Fruit fly (Drosophila melanogaster) whole organism, prepupa: ENCODE data around the gene CG17129.

ENCODE experiments used
- Blimp-1 ChIP-seq: fragments of 200-800 bp; sonication (Bioruptor generic); optimal IDR thresholded peaks from 3 replicates; lab custom pipeline; 2017; ENCODE audit warnings: missing biosample characterization, missing genetic modification characterization, mild to moderate bottlenecking, moderate library complexity, missing genetic modification reagents
- CG10631 ChIP-seq: fragments of 200-800 bp; sonication (Bioruptor generic); optimal IDR thresholded peaks from 2 replicates; lab custom pipeline; 2016; ENCODE audit warnings: missing biosample characterization, missing genetic modification characterization
- CG10669 ChIP-seq: fragments of 200-800 bp; sonication (Bioruptor generic); optimal IDR thresholded peaks from 3 replicates; lab custom pipeline; 2018; ENCODE audit warnings: missing biosample characterization, mild to moderate bottlenecking, missing genetic modification characterization, moderate library complexity
- CG11294 ChIP-seq: fragments of 200-800 bp; sonication (Bioruptor generic); IDR thresholded peaks from 2 replicates; pipeline ENCODE4 v1.3.6; 2022; ENCODE audit warnings: missing biosample characterization, missing genetic modification characterization
- CG11762 ChIP-seq: fragments of 200-800 bp; sonication (Bioruptor generic); optimal IDR thresholded peaks from 3 replicates; lab custom pipeline; 2016; ENCODE audit warnings: missing biosample characterization, missing genetic modification characterization; ENCODE audit not compliant: insufficient read depth
- CG15336 ChIP-seq: fragments of 200-800 bp; sonication (Bioruptor generic); IDR thresholded peaks from 2 replicates; pipeline ENCODE4 v1.3.6; 2022; ENCODE audit warnings: missing biosample characterization, missing genetic modification characterization
- CG1621 ChIP-seq: fragments of 200-800 bp; sonication (Bioruptor generic); optimal IDR thresholded peaks from 3 replicates; lab custom pipeline; 2018; ENCODE audit warnings: missing biosample characterization, mild to moderate bottlenecking, missing genetic modification characterization
- CG16779 ChIP-seq: fragments of 200-800 bp; sonication (Bioruptor generic); optimal IDR thresholded peaks from 3 replicates; lab custom pipeline; 2017; ENCODE audit warnings: missing biosample characterization, mild to moderate bottlenecking, missing genetic modification characterization
- CG3032 ChIP-seq: fragments of 200-800 bp; optimal IDR thresholded peaks from 2 replicates; lab custom pipeline; 2019; ENCODE audit warnings: missing biosample characterization, mild to moderate bottlenecking, missing genetic modification characterization, moderate library complexity
- CG31627 ChIP-seq: fragments of 200-800 bp; sonication (Bioruptor generic); optimal IDR thresholded peaks from 3 replicates; lab custom pipeline; 2016; ENCODE audit warnings: missing biosample characterization, missing genetic modification characterization
- CG34406 ChIP-seq: fragments of 200-800 bp; sonication (Bioruptor generic); optimal IDR thresholded peaks from 3 replicates; lab custom pipeline; 2016; ENCODE audit warnings: missing biosample characterization, missing genetic modification characterization
- CG4318 ChIP-seq: fragments of 200-800 bp; sonication (Bioruptor generic); optimal IDR thresholded peaks from 3 replicates; lab custom pipeline; 2017; ENCODE audit warnings: missing biosample characterization, mild to moderate bottlenecking, missing genetic modification characterization
- CG6276 ChIP-seq: fragments of 200-800 bp; sonication (Bioruptor generic); optimal IDR thresholded peaks from 2 replicates; lab custom pipeline; 2017; ENCODE audit warnings: missing biosample characterization, mild to moderate bottlenecking, missing genetic modification characterization
- CG6792 ChIP-seq: fragments of 200-800 bp; sonication (Bioruptor generic); optimal IDR thresholded peaks from 3 replicates; lab custom pipeline; 2016; ENCODE audit warnings: missing biosample characterization, missing genetic modification characterization
- CG6854 ChIP-seq: fragments of 200-800 bp; sonication (Bioruptor generic); optimal IDR thresholded peaks from 2 replicates; lab custom pipeline; 2017; ENCODE audit warnings: missing biosample characterization, mild to moderate bottlenecking, missing genetic modification characterization
- CG7368 ChIP-seq: fragments of 200-800 bp; sonication (Bioruptor generic); optimal IDR thresholded peaks from 3 replicates; lab custom pipeline; 2016; ENCODE audit warnings: missing biosample characterization, missing genetic modification characterization
- CG8319 ChIP-seq: fragments of 200-800 bp; sonication (Bioruptor generic); optimal IDR thresholded peaks from 3 replicates; lab custom pipeline; 2016; ENCODE audit warnings: missing biosample characterization, missing genetic modification characterization
- CG8632 ChIP-seq: fragments of 200-800 bp; sonication (Bioruptor generic); optimal IDR thresholded peaks from 3 replicates; lab custom pipeline; 2016; ENCODE audit warnings: missing biosample characterization, missing genetic modification characterization
- CG9139 ChIP-seq: fragments of 200-800 bp; sonication (Bioruptor generic); optimal IDR thresholded peaks from 3 replicates; lab custom pipeline; 2017; ENCODE audit warnings: missing biosample characterization, mild to moderate bottlenecking, missing genetic modification characterization
- Ets21C ChIP-seq: fragments of 200-800 bp; sonication (Bioruptor generic); optimal IDR thresholded peaks from 3 replicates; lab custom pipeline; 2016; ENCODE audit warnings: missing biosample characterization, missing genetic modification characterization
- Ets96B ChIP-seq: fragments of 200-800 bp; optimal IDR thresholded peaks from 2 replicates; lab custom pipeline; 2019; ENCODE audit warnings: missing biosample characterization, mild to moderate bottlenecking, missing genetic modification characterization, moderate library complexity
- Gug ChIP-seq: fragments of 200-800 bp; sonication (Bioruptor generic); IDR thresholded peaks from 2 replicates; pipeline ENCODE4 v1.3.6; 2022; ENCODE audit warnings: missing biosample characterization, missing genetic modification characterization
- Hr38 ChIP-seq: sonication (Bioruptor generic); optimal IDR thresholded peaks from 2 replicates; lab custom pipeline; 2016; ENCODE audit warnings: missing biosample characterization, missing genetic modification characterization
- Hr4 ChIP-seq: fragments of 200-800 bp; sonication (Bioruptor generic); optimal IDR thresholded peaks from 3 replicates; lab custom pipeline; 2016; ENCODE audit warnings: missing biosample characterization, missing genetic modification characterization
- Met ChIP-seq: fragments of 200-800 bp; sonication (Bioruptor generic); optimal IDR thresholded peaks from 3 replicates; lab custom pipeline; 2016; ENCODE audit warnings: missing biosample characterization, missing genetic modification characterization
- OdsH ChIP-seq: fragments of 200-800 bp; sonication (Bioruptor generic); optimal IDR thresholded peaks from 3 replicates; lab custom pipeline; 2016; ENCODE audit warnings: missing biosample characterization, missing genetic modification characterization
- Smox ChIP-seq: fragments of 200-800 bp; sonication (Bioruptor generic); optimal IDR thresholded peaks from 3 replicates; lab custom pipeline; 2016; ENCODE audit warnings: missing biosample characterization, missing genetic modification characterization
- Sox102F ChIP-seq: fragments of 200-800 bp; sonication (Bioruptor generic); optimal IDR thresholded peaks from 2 replicates; lab custom pipeline; 2016; ENCODE audit warnings: missing biosample characterization, mild to moderate bottlenecking, missing genetic modification characterization
- Sox14 ChIP-seq: fragments of 200-800 bp; sonication (Bioruptor generic); optimal IDR thresholded peaks from 3 replicates; lab custom pipeline; 2016; ENCODE audit warnings: missing biosample characterization, missing genetic modification characterization
- Sox15 ChIP-seq: fragments of 200-800 bp; sonication (Bioruptor generic); optimal IDR thresholded peaks from 3 replicates; lab custom pipeline; 2016; ENCODE audit warnings: missing biosample characterization, missing genetic modification characterization
- achi ChIP-seq: fragments of 200-800 bp; sonication (Bioruptor generic); optimal IDR thresholded peaks from 3 replicates; lab custom pipeline; 2016; ENCODE audit warnings: missing biosample characterization, missing genetic modification characterization
- acj6 ChIP-seq: fragments of 200-800 bp; sonication (Bioruptor generic); optimal IDR thresholded peaks from 3 replicates; lab custom pipeline; 2016; ENCODE audit warnings: missing biosample characterization, missing genetic modification characterization
- cyc ChIP-seq: fragments of 200-800 bp; sonication (Bioruptor generic); optimal IDR thresholded peaks from 3 replicates; lab custom pipeline; 2016; ENCODE audit warnings: missing biosample characterization, missing genetic modification characterization
- dac ChIP-seq: fragments of 200-800 bp; sonication (Bioruptor generic); optimal IDR thresholded peaks from 2 replicates; lab custom pipeline; 2017; ENCODE audit warnings: missing biosample characterization, mild to moderate bottlenecking, missing genetic modification characterization
- dsx ChIP-seq: fragments of 200-800 bp; optimal IDR thresholded peaks from 3 replicates; lab custom pipeline; 2019; ENCODE audit warnings: missing biosample characterization, mild to moderate bottlenecking, missing genetic modification characterization, moderate library complexity; ENCODE audit not compliant: poor library complexity, severe bottlenecking
- eg ChIP-seq: fragments of 200-800 bp; sonication (Bioruptor generic); IDR thresholded peaks from 3 replicates; pipeline ENCODE4 v1.3.6; 2022; ENCODE audit warnings: missing biosample characterization, missing genetic modification characterization
- esn ChIP-seq: fragments of 200-800 bp; sonication (Bioruptor generic); optimal IDR thresholded peaks from 2 replicates; lab custom pipeline; 2016; ENCODE audit warnings: missing biosample characterization, mild to moderate bottlenecking, missing genetic modification characterization, moderate library complexity
- fd59A ChIP-seq: fragments of 200-800 bp; sonication (Bioruptor generic); optimal IDR thresholded peaks from 2 replicates; lab custom pipeline; 2017; ENCODE audit warnings: missing biosample characterization, mild to moderate bottlenecking, missing genetic modification characterization, missing genetic modification reagents
- fd85E ChIP-seq: fragments of 200-800 bp; sonication (Bioruptor generic); optimal IDR thresholded peaks from 3 replicates; lab custom pipeline; 2016; ENCODE audit warnings: missing biosample characterization, missing genetic modification characterization
- fkh ChIP-seq: fragments of 200-800 bp; sonication (Bioruptor generic); optimal IDR thresholded peaks from 3 replicates; lab custom pipeline; 2017; ENCODE audit warnings: missing biosample characterization, mild to moderate bottlenecking, missing genetic modification characterization, moderate library complexity
- lz ChIP-seq: fragments of 200-800 bp; sonication (Bioruptor generic); optimal IDR thresholded peaks from 3 replicates; lab custom pipeline; 2016; ENCODE audit warnings: missing biosample characterization, missing genetic modification characterization
- net ChIP-seq: fragments of 200-800 bp; sonication (Bioruptor generic); optimal IDR thresholded peaks from 3 replicates; lab custom pipeline; 2016; ENCODE audit warnings: missing biosample characterization, missing genetic modification characterization
- salr ChIP-seq, 2 experiments: fragments of 200-800 bp; sonication (Bioruptor generic); optimal IDR thresholded peaks; 3 replicates each; lab custom pipeline; 2016 to 2018; ENCODE audit warnings: missing biosample characterization in 2 of 2, missing genetic modification characterization in 2 of 2, mild to moderate bottlenecking in 1 of 2
- spab ChIP-seq: fragments of 200-800 bp; sonication (Bioruptor generic); optimal IDR thresholded peaks from 2 replicates; lab custom pipeline; 2017; ENCODE audit warnings: missing biosample characterization, mild to moderate bottlenecking, missing genetic modification characterization, missing genetic modification reagents
- svp ChIP-seq: fragments of 200-800 bp; sonication (Bioruptor generic); peaks from one replicate; lab custom pipeline; 2016; ENCODE audit warnings: missing biosample characterization, missing genetic modification characterization
- topi ChIP-seq: fragments of 200-800 bp; sonication (Bioruptor generic); optimal IDR thresholded peaks from 3 replicates; lab custom pipeline; 2016; ENCODE audit warnings: missing biosample characterization, missing genetic modification characterization
- vri ChIP-seq: fragments of 200-800 bp; sonication (Bioruptor generic); optimal IDR thresholded peaks from 3 replicates; lab custom pipeline; 2016; ENCODE audit warnings: missing biosample characterization, mild to moderate bottlenecking, missing genetic modification characterization

CG17129 gene

dm6 chr3L:660314-661075, 19.6 kb downstream of the CG17129 start (continued):
- no peak for TF ChIP-seq Sox15
- TF ChIP-seq topi (GFP tag; lab: Kevin White, UChicago), result peak; percentile 68
- TF ChIP-seq CG6276 (GFP tag; lab: Kevin White, UChicago), result no peak
- no peak for TF ChIP-seq Hr4 (GFP tag; lab: Kevin White, UChicago)
- peak; percentile 61 for TF ChIP-seq Ets21C (GFP tag; lab: Kevin White, UChicago)
- peak; percentile 27 for TF ChIP-seq net (GFP tag; lab: Kevin White, UChicago)
- TF ChIP-seq CG7368, result peak; percentile 35
- no peak for TF ChIP-seq Hr38 (GFP tag; lab: Kevin White, UChicago)
- TF ChIP-seq achi (GFP tag; lab: Kevin White, UChicago), result peak; percentile 62
- peak; percentile 25; the same call in 1 of the 3 replicates for TF ChIP-seq eg (GFP tag; lab: Robert Waterston, UW)
- peak; percentile 28 for TF ChIP-seq CG11762 (GFP tag; lab: Kevin White, UChicago)
- peak; percentile 59 for TF ChIP-seq acj6 (GFP tag; lab: Kevin White, UChicago)
- peak; percentile 7 for TF ChIP-seq CG16779 (tag; lab: Kevin White, UChicago)
- TF ChIP-seq salr (GFP tag; optimal IDR thresholded peaks at IDR 0.05; lab: Kevin White, UChicago), result peak; percentile 9 to 27

dm6 chr3L:658279-658678, 21.8 kb downstream of the CG17129 start:
- no peak for TF ChIP-seq CG9139 (GFP tag; lab: Kevin White, UChicago)
- TF ChIP-seq CG34406 (GFP tag; lab: Kevin White, UChicago), result no peak
- peak; percentile 1 for TF ChIP-seq achi (GFP tag; lab: Kevin White, UChicago)
- no peak for TF ChIP-seq Ets21C (GFP tag; lab: Kevin White, UChicago)
- TF ChIP-seq Hr4 (GFP tag; lab: Kevin White, UChicago), result peak; percentile 18
- TF ChIP-seq CG8319 (GFP tag; lab: Kevin White, UChicago), result no peak
- TF ChIP-seq vri (GFP tag; lab: Kevin White, UChicago), result no peak
- TF ChIP-seq spab, result peak; percentile 3
- TF ChIP-seq Blimp-1 (GFP tag; lab: Kevin White, UChicago), result no peak
- peak; percentile 2 for TF ChIP-seq Sox14 (GFP tag; lab: Kevin White, UChicago)
- TF ChIP-seq CG6276 (GFP tag; lab: Kevin White, UChicago), result no peak
- TF ChIP-seq CG6854 (GFP tag; lab: Kevin White, UChicago), result no peak
- peak; percentile 3 for TF ChIP-seq topi (GFP tag; lab: Kevin White, UChicago)
- TF ChIP-seq CG11762 (GFP tag; lab: Kevin White, UChicago), result no peak
- TF ChIP-seq dac (GFP tag; lab: Kevin White, UChicago), result no peak
- TF ChIP-seq acj6 (GFP tag; lab: Kevin White, UChicago), result no peak
- no peak for TF ChIP-seq Met (GFP tag; lab: Kevin White, UChicago)
- TF ChIP-seq net (GFP tag; lab: Kevin White, UChicago), result no peak
- no peak for TF ChIP-seq Smox (GFP tag; lab: Kevin White, UChicago)
- TF ChIP-seq CG6792 (GFP tag; lab: Kevin White, UChicago), result no peak
- no peak for TF ChIP-seq CG1621 (tag; lab: Kevin White, UChicago)
- no peak for TF ChIP-seq Sox102F
- peak; percentile 24; the same call in 1 of the 2 replicates for TF ChIP-seq Gug (GFP tag; lab: Robert Waterston, UW)
- TF ChIP-seq salr (GFP tag; optimal IDR thresholded peaks at IDR 0.05; lab: Kevin White, UChicago), result no peak
- TF ChIP-seq Ets96B, result no peak
- no peak for TF ChIP-seq fkh
- TF ChIP-seq svp (GFP tag; lab: Kevin White, UChicago), result peak; percentile 54
- TF ChIP-seq CG15336, result peak; percentile 59
- peak; percentile 14 for TF ChIP-seq CG10631 (GFP tag; lab: Kevin White, UChicago)
- TF ChIP-seq dsx (GFP tag; lab: Kevin White, UChicago), result peak; percentile 0
- TF ChIP-seq esn, result no peak
- no peak for TF ChIP-seq lz (GFP tag; lab: Kevin White, UChicago)
- no peak for TF ChIP-seq CG10669 (GFP tag; lab: Kevin White, UChicago)
- no peak for TF ChIP-seq CG4318 (GFP tag; lab: Kevin White, UChicago)
- TF ChIP-seq CG3032, result no peak
- TF ChIP-seq CG11294, result peak; percentile 46; the same call in 1 of the 2 replicates
- no peak for TF ChIP-seq Hr38 (GFP tag; lab: Kevin White, UChicago)
- no peak for TF ChIP-seq fd59A (GFP tag; lab: Kevin White, UChicago)
- no peak for TF ChIP-seq cyc (GFP tag; lab: Kevin White, UChicago)
- no peak for TF ChIP-seq CG8632 (GFP tag; lab: Kevin White, UChicago)
- peak; percentile 20 for TF ChIP-seq OdsH (GFP tag; lab: Kevin White, UChicago)
- no peak for TF ChIP-seq CG31627 (GFP tag; lab: Kevin White, UChicago)
- no peak for TF ChIP-seq fd85E (GFP tag; lab: Kevin White, UChicago)
